Worm (Caenorhabditis elegans): ENCODE data around the gene H03G16.6.
A peak's percentile ranks its signal among the peaks of the same experiment; 100 is the strongest.

H03G16.6 gene

ce11 chrX:15040552-15041080 lies 11.9 kb upstream of the H03G16.6 start, which contains the start of gene C18B12.4 (continued):
- TF ChIP-seq Y53G8AR.9 (GFP tag; conservative IDR thresholded peaks at IDR 0.05) = no peak; the same call in 1 of the 2 replicates
- peak; percentile 46 for TF ChIP-seq nhr-90 (tag; optimal IDR thresholded peaks at IDR 0.05)
- TF ChIP-seq sdz-38 (tag; optimal IDR thresholded peaks at IDR 0.05) = no peak
- TF ChIP-seq lin-40 (tag; optimal IDR thresholded peaks at IDR 0.05) = peak; percentile 85
- peak; percentile 98 for TF ChIP-seq zfh-2 (GFP tag; conservative IDR thresholded peaks at IDR 0.05)
- TF ChIP-seq ztf-6 (GFP tag; IDR thresholded peaks at IDR 0.05) = 0 out of 2 replicates have a peak, but pooled peaks have one; percentile 57
- no peak for TF ChIP-seq F57C9.4 (tag; optimal IDR thresholded peaks at IDR 0.05)
- TF ChIP-seq Y53F4B.3 (GFP tag; IDR thresholded peaks at IDR 0.05) = no peak
- TF ChIP-seq efl-1 (GFP tag; optimal IDR thresholded peaks at IDR 0.05) = peak; percentile 60
- TF ChIP-seq F23B12.7 (tag; optimal IDR thresholded peaks at IDR 0.05; ENCODE audit: insufficient read depth) = peak; percentile 59
- TF ChIP-seq F39B2.1 (GFP tag; IDR thresholded peaks at IDR 0.05) = no peak
- TF ChIP-seq ztf-25 (GFP tag; IDR thresholded peaks at IDR 0.05) = no peak
- TF ChIP-seq tbx-9 (tag; optimal IDR thresholded peaks at IDR 0.05; ENCODE audit: borderline replicate concordance) = no peak
- peak; percentile 44 for TF ChIP-seq ztf-18 (tag; optimal IDR thresholded peaks at IDR 0.05)
- no peak for TF ChIP-seq B0019.2 (GFP tag; conservative IDR thresholded peaks at IDR 0.05)
- peak; percentile 70; the same call in 1 of the 2 replicates for TF ChIP-seq madf-3 (GFP tag; IDR thresholded peaks at IDR 0.05)
- TF ChIP-seq chd-7 (tag; optimal IDR thresholded peaks at IDR 0.05) = peak; percentile 87
- TF ChIP-seq madf-8 (GFP tag; conservative IDR thresholded peaks at IDR 0.05) = peak; percentile 55
- peak; percentile 83 for TF ChIP-seq cebp-1 (GFP tag; IDR thresholded peaks at IDR 0.05)
- TF ChIP-seq cebp-1 (tag; optimal IDR thresholded peaks at IDR 0.05) = peak; percentile 93
- TF ChIP-seq bed-2 (GFP tag; IDR thresholded peaks at IDR 0.05) = peak; percentile 74
- no peak for TF ChIP-seq hlh-12 (tag; optimal IDR thresholded peaks at IDR 0.05)
- TF ChIP-seq lin-26 (GFP tag; IDR thresholded peaks at IDR 0.05) = no peak; the same call in 1 of the 2 replicates
- peak; percentile 21 for TF ChIP-seq ets-4 (GFP tag; optimal IDR thresholded peaks at IDR 0.05)
- no peak for TF ChIP-seq aptf-3 (GFP tag; IDR thresholded peaks at IDR 0.05)
- TF ChIP-seq rec-8 (tag; optimal IDR thresholded peaks at IDR 0.05) = no peak
- no peak for TF ChIP-seq fkh-3 (tag; optimal IDR thresholded peaks at IDR 0.05)
- TF ChIP-seq sptf-2 (GFP tag; optimal IDR thresholded peaks at IDR 0.05) = no peak
- TF ChIP-seq tlf-1 (GFP tag; optimal IDR thresholded peaks at IDR 0.05) = peak; percentile 37
- TF ChIP-seq somi-1 (GFP tag; optimal IDR thresholded peaks at IDR 0.05) = peak; percentile 85
- no peak for TF ChIP-seq ztf-28 (GFP tag; IDR thresholded peaks at IDR 0.05)
- no peak for TF ChIP-seq nfya-2 (GFP tag; IDR thresholded peaks at IDR 0.05)
- peak; percentile 62 for TF ChIP-seq madf-6 (GFP tag; IDR thresholded peaks at IDR 0.05)
- TF ChIP-seq lin-54 (GFP tag; optimal IDR thresholded peaks at IDR 0.05) = peak; percentile 59

ce11 chrX:15041340-15041739 lies 11.1 kb upstream of the H03G16.6 start:
- no peak for TF ChIP-seq unc-130 (GFP tag; optimal IDR thresholded peaks at IDR 0.05)
- TF ChIP-seq sptf-2 (GFP tag; optimal IDR thresholded peaks at IDR 0.05) = no peak
- no peak for TF ChIP-seq ztf-3 (GFP tag; optimal IDR thresholded peaks at IDR 0.05)
- no peak for TF ChIP-seq T07F8.4 (tag; optimal IDR thresholded peaks at IDR 0.05)
- TF ChIP-seq ztf-28 (GFP tag; IDR thresholded peaks at IDR 0.05) = no peak
- no peak for TF ChIP-seq hlh-12 (tag; optimal IDR thresholded peaks at IDR 0.05)
- TF ChIP-seq D2030.7 (GFP tag; IDR thresholded peaks at IDR 0.05) = no peak
- no peak for TF ChIP-seq bed-1 (GFP tag; IDR thresholded peaks at IDR 0.05)
- no peak for TF ChIP-seq aptf-3 (GFP tag; IDR thresholded peaks at IDR 0.05)
- no peak for TF ChIP-seq ztf-25 (GFP tag; IDR thresholded peaks at IDR 0.05)
- TF ChIP-seq nhr-90 (tag; optimal IDR thresholded peaks at IDR 0.05) = no peak
- no peak for TF ChIP-seq C06A6.2 (GFP tag; conservative IDR thresholded peaks at IDR 0.05)
- TF ChIP-seq madf-8 (GFP tag; conservative IDR thresholded peaks at IDR 0.05) = no peak
- TF ChIP-seq ceh-100 (GFP tag; IDR thresholded peaks at IDR 0.05) = no peak
- no peak for TF ChIP-seq Y56A3A.18 (GFP tag; IDR thresholded peaks at IDR 0.05)
- no peak for TF ChIP-seq hsf-1 (GFP tag; IDR thresholded peaks at IDR 0.05)
- TF ChIP-seq rpc-1 (optimal IDR thresholded peaks at IDR 0.05) = no peak
- no peak for TF ChIP-seq rpc-1 (tag; optimal IDR thresholded peaks at IDR 0.05)

Data from whole organism, young adult.